Worm (Caenorhabditis elegans) whole organism, young adult: Measurements from ENCODE around the gene nlr-1.

Experiments
- B0261.1 ChIP-seq: sonication (generic microtip); optimal IDR thresholded peaks from 2 replicates; lab custom pipeline; 2016; ENCODE audit warnings: mild to moderate bottlenecking, missing genetic modification characterization, moderate library complexity, missing compliant biosample characterization
- F49E8.2 ChIP-seq: sonication (generic microtip); optimal IDR thresholded peaks from 3 replicates; lab custom pipeline; 2017; ENCODE audit warnings: missing genetic modification characterization, mild to moderate bottlenecking, missing compliant biosample characterization, antibody characterized with exemption, moderate library complexity; ENCODE audit not compliant: insufficient read depth
- F57A8.1 ChIP-seq: fragments of 200-800 bp; sonication (Bioruptor generic); optimal IDR thresholded peaks from 2 replicates; lab custom pipeline; 2018; ENCODE audit warnings: mild to moderate bottlenecking, missing genetic modification characterization, moderate library complexity, missing compliant biosample characterization
- die-1 ChIP-seq: sonication (generic microtip); optimal IDR thresholded peaks from 2 replicates; lab custom pipeline; 2016; ENCODE audit warnings: missing genotype, mild to moderate bottlenecking, missing genetic modification characterization, missing compliant biosample characterization
- egl-44 ChIP-seq: fragments of 200-800 bp; sonication (Bioruptor generic); IDR thresholded peaks from 2 replicates; pipeline ENCODE4 v1.3.6; 2022; ENCODE audit warnings: missing genetic modification reagents, missing genetic modification characterization, missing compliant biosample characterization
- madf-3 ChIP-seq: fragments of 200-800 bp; sonication (Bioruptor generic); IDR thresholded peaks from 2 replicates; pipeline ENCODE4 v1.3.6; 2022; ENCODE audit warnings: missing genetic modification reagents, missing genetic modification characterization, missing compliant biosample characterization
- sea-2 ChIP-seq: fragments of 200-800 bp; sonication (Bioruptor generic); IDR thresholded peaks from 2 replicates; pipeline ENCODE4 v1.3.6; 2022; ENCODE audit warnings: missing genetic modification characterization, missing compliant biosample characterization
- snpc-1.1 ChIP-seq: sonication (generic microtip); optimal IDR thresholded peaks from 2 replicates; lab custom pipeline; 2017; ENCODE audit warnings: missing genetic modification characterization, mild to moderate bottlenecking, missing compliant biosample characterization, antibody characterized with exemption, moderate library complexity, missing genotype, missing genetic modification reagents; ENCODE audit not compliant: insufficient read depth

DNA sequence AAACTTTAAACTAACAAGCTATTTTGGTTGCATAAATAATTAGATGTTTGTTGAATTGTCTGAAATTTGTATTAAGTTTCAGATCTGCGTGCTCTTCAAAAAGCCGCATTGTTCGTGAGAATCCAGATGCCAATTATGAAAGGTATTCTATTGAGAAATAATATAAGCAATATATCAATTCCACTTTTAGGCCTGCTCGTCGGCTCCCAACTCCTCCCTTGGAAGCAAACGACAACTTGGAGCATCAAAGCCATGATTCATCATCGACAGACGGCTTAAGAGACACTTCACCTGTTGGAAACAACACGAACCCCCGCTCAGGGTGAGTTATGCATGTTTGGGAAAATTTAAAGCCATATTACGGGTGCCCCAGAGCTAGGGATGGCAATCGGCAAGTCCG lies 15.4 kb downstream of the nlr-1 start:
- TF ChIP-seq sea-2: no peak
- no peak for TF ChIP-seq F57A8.1
- TF ChIP-seq F49E8.2 (tag; lab: Kevin White, UChicago): no peak
- TF ChIP-seq snpc-1.1 (tag; lab: Kevin White, UChicago): no peak
- no peak for TF ChIP-seq madf-3 (GFP tag; lab: Robert Waterston, UW)
- no peak for TF ChIP-seq egl-44 (GFP tag; lab: Robert Waterston, UW)
- TF ChIP-seq B0261.1 (tag; lab: Kevin White, UChicago): no peak
- no peak for TF ChIP-seq die-1 (tag; lab: Kevin White, UChicago)
